Worm (Caenorhabditis elegans) whole organism, mixed stage, embryonic: ENCODE results near the gene C01G12.3.

Source experiments
- M03D4.4 ChIP-seq: sonication (generic microtip); optimal IDR thresholded peaks from 2 replicates; lab custom pipeline; 2017; ENCODE audit warnings: mild to moderate bottlenecking, missing genetic modification characterization, missing compliant biosample characterization
- blmp-1 ChIP-seq: fragments of 150-350 bp; optimal IDR thresholded peaks from 2 replicates; lab custom pipeline; 2014; ENCODE audit warnings: missing biosample characterization, missing genetic modification characterization
- cnd-1 ChIP-seq: fragments of 200-800 bp; sonication (Bioruptor generic); optimal IDR thresholded peaks from 2 replicates; lab custom pipeline; 2018; ENCODE audit warnings: mild to moderate bottlenecking, missing genetic modification characterization, missing compliant biosample characterization
- drap-1 ChIP-seq: fragments of 200-800 bp; sonication (Bioruptor generic); optimal IDR thresholded peaks from 3 replicates; lab custom pipeline; 2018; ENCODE audit warnings: mild to moderate bottlenecking, missing genetic modification characterization, missing compliant biosample characterization
- elt-1 ChIP-seq: sonication (generic microtip); optimal IDR thresholded peaks from 2 replicates; lab custom pipeline; 2017; ENCODE audit warnings: missing genetic modification characterization, mild to moderate bottlenecking, missing compliant biosample characterization, antibody characterized with exemption, moderate library complexity, borderline replicate concordance; ENCODE audit not compliant: insufficient read depth
- ham-2 ChIP-seq: fragments of 200-800 bp; sonication (Bioruptor generic); optimal IDR thresholded peaks from 2 replicates; lab custom pipeline; 2018; ENCODE audit warnings: mild to moderate bottlenecking, missing genetic modification characterization, missing compliant biosample characterization
- nhr-2 ChIP-seq: fragments of 150-350 bp; optimal IDR thresholded peaks from 2 replicates; lab custom pipeline; 2014; ENCODE audit warnings: missing biosample characterization, missing genetic modification characterization
- nhr-76 ChIP-seq: sonication (generic microtip); optimal IDR thresholded peaks from 2 replicates; lab custom pipeline; 2017; ENCODE audit warnings: missing biosample characterization, missing genetic modification characterization
- snpc-4 ChIP-seq: fragments of 150-350 bp; optimal IDR thresholded peaks from 2 replicates; lab custom pipeline; 2014; ENCODE audit warnings: missing biosample characterization, missing genetic modification characterization
- sptf-1 ChIP-seq: sonication (generic microtip); optimal IDR thresholded peaks from 2 replicates; lab custom pipeline; 2017; ENCODE audit warnings: mild to moderate bottlenecking, missing genetic modification characterization, moderate library complexity, missing compliant biosample characterization
- unc-62 ChIP-seq: fragments of 150-350 bp; optimal IDR thresholded peaks from 2 replicates; lab custom pipeline; 2014; ENCODE audit warnings: missing biosample characterization, missing genetic modification reagents, missing genetic modification characterization
- ztf-11 ChIP-seq: fragments of 150-350 bp; optimal IDR thresholded peaks from 2 replicates; lab custom pipeline; 2014; ENCODE audit warnings: missing biosample characterization, missing genetic modification characterization

The C01G12.3 gene

DNA sequence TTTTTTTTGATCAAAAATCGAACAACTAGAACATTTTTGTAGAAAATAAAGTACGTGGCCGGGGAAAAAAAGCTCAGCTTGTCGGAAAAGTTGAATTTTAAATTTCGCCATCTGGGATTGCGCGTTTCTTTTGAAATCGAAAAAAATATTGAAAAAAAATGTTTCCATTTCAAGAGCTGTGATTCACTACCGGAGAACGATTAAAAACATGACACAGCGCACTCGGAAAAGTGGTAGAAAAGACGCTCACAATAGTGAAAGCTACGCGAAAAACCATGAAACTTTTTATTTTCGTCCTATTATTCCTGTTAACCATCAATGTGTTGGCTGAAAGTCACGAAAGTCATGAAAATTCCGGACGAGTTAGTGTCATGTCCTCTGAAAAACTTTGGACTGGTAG lies 44.4 kb downstream of the C01G12.3 start, which contains the start of the genes clec-147 and C04H5.7:
clec-147 (minus strand) TSS at position 101 of the 400 bp plus-strand sequence.
C04H5.7 (plus strand) TSS at position 219 of the 400 bp plus-strand sequence.
- TF ChIP-seq nhr-76 (tag; lab: Kevin White, UChicago) (no peak), drap-1 (GFP tag; lab: Kevin White, UChicago) (no peak)

DNA sequence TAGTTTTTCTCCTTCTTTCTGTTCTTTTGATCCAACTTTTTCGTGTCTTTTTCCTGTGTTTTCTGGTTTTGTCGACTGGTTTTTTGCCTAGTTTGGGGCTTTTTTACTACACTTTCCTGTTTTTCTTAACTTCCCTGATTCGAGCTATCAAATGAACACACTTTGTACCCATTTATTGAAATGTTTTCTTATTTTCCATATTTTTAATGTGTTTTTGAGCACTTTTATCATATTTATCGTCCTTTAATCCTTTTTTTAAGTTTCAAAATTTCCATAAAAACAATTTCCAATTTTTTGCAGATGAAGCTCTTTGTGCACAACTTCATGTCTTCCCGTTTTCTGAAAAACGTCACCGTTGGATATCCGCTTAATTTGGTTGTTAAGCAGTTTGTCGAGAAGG lies 48.1 kb downstream of the C01G12.3 start, which contains the start of gene C04H5.1:
C04H5.1 (plus strand) TSS at position 301 of the 400 bp plus-strand sequence.
- TF ChIP-seq sptf-1 (tag; lab: Kevin White, UChicago) (no peak), blmp-1 (no peak), cnd-1 (tag; lab: Kevin White, UChicago) (no peak), drap-1 (GFP tag; lab: Kevin White, UChicago) (no peak), nhr-2 (no peak), snpc-4 (tag; lab: Kevin White, UChicago) (no peak), elt-1 (tag; lab: Kevin White, UChicago) (no peak), ham-2 (GFP tag; lab: Kevin White, UChicago) (no peak), M03D4.4 (tag; lab: Kevin White, UChicago) (no peak), ztf-11 (tag; lab: Kevin White, UChicago) (no peak), unc-62 (GFP tag; lab: Kevin White, UChicago) (no peak)
- TF ChIP-seq, all 35 proteins: peak for 0
